Worm (Caenorhabditis elegans): ENCODE results near the gene qdpr-1.

DNA sequence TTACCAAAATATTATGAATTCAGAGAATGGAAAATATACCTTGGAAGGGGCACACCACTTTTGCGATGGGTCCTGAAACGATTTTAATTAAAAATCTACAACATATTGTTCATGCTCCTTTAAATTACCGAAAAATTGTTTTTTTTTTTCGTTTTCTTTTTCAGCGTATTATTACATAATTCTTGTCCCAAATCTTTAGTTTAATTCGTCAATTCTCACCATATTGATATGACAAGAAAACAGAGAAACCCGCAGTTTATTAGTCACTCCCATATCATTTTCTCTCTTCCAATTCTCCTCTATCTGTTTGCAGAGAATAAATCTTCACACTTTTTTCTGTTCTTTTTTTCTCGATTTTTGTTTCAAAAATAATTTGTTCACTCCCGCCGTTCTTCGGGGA is 1.6 kb downstream of the qdpr-1 start, which contains the start of gene F11F1.1:
- no peak for TF ChIP-seq fkh-10 (GFP tag; optimal IDR thresholded peaks at IDR 0.05)
- TF ChIP-seq sox-4 (tag; optimal IDR thresholded peaks at IDR 0.05): no peak
- no peak for TF ChIP-seq K02D7.2 (tag; optimal IDR thresholded peaks at IDR 0.05)
- no peak for TF ChIP-seq ama-1 (optimal IDR thresholded peaks at IDR 0.05)
- TF ChIP-seq tbx-2 (tag; optimal IDR thresholded peaks at IDR 0.05): no peak
- TF ChIP-seq elt-2 (tag; optimal IDR thresholded peaks at IDR 0.05): no peak
- no peak for TF ChIP-seq rnt-1 (tag; optimal IDR thresholded peaks at IDR 0.05)
- no peak for TF ChIP-seq hlh-15 (tag; optimal IDR thresholded peaks at IDR 0.05)
- TF ChIP-seq pqm-1 (tag; optimal IDR thresholded peaks at IDR 0.05): no peak
- TF ChIP-seq odd-2 (tag; optimal IDR thresholded peaks at IDR 0.05): no peak
- no peak for TF ChIP-seq unc-86 (tag; optimal IDR thresholded peaks at IDR 0.05)
- TF ChIP-seq fax-1 (tag; optimal IDR thresholded peaks at IDR 0.05): no peak
- TF ChIP-seq dve-1 (tag; optimal IDR thresholded peaks at IDR 0.05): no peak
- TF ChIP-seq ceh-48 (tag; optimal IDR thresholded peaks at IDR 0.05): no peak
